Worm (Caenorhabditis elegans) whole organism, L4/young adult: ENCODE measurements around the gene D1086.9.

Source experiments
- W03F9.2 ChIP-seq: fragments of 150-350 bp; optimal IDR thresholded peaks from 2 replicates; lab custom pipeline; 2014; ENCODE audit warnings: missing biosample characterization, missing genetic modification characterization

Gene D1086.9

ce11 chrV:14153615-14154014, 49.5 kb downstream of the D1086.9 start:
- no peak for TF ChIP-seq W03F9.2
